Worm (Caenorhabditis elegans) whole organism, L1 larva: ENCODE measurements around the gene M163.1.

Experiments
- C16A3.4 ChIP-seq: fragments of 150-350 bp; optimal IDR thresholded peaks from 2 replicates; lab custom pipeline; 2014; ENCODE audit warnings: missing biosample characterization, missing genetic modification characterization
- C34B4.2 ChIP-seq: sonication (generic microtip); optimal IDR thresholded peaks from 2 replicates; lab custom pipeline; 2017; ENCODE audit warnings: mild to moderate bottlenecking, missing genetic modification characterization, missing compliant biosample characterization
- Y116A8C.19 ChIP-seq: sonication (generic microtip); optimal IDR thresholded peaks from 2 replicates; lab custom pipeline; 2016; ENCODE audit warnings: missing compliant biosample characterization, missing genetic modification characterization, borderline replicate concordance
- aha-1 ChIP-seq: fragments of 150-350 bp; optimal IDR thresholded peaks from 2 replicates; lab custom pipeline; 2014; ENCODE audit warnings: missing biosample characterization, missing genetic modification characterization
- ceh-8 ChIP-seq: fragments of 200-800 bp; sonication (Bioruptor generic); optimal IDR thresholded peaks from 2 replicates; lab custom pipeline; 2018; ENCODE audit warnings: mild to moderate bottlenecking, missing genetic modification characterization, moderate library complexity, missing compliant biosample characterization
- ceh-90 ChIP-seq: sonication (generic microtip); optimal IDR thresholded peaks from 2 replicates; lab custom pipeline; 2016; ENCODE audit warnings: missing genetic modification characterization, missing compliant biosample characterization
- dpl-1 ChIP-seq, 3 experiments: fragments of 150-350 bp in 2 of 3; sonication (generic microtip) in 1 of 3; optimal IDR thresholded peaks; 2 replicates each; lab custom pipeline; 2014 to 2017; ENCODE audit warnings: missing biosample characterization in 3 of 3, missing genetic modification characterization in 3 of 3, missing genetic modification reagents in 3 of 3
- elt-2 ChIP-seq: sonication (generic microtip); optimal IDR thresholded peaks from 2 replicates; lab custom pipeline; 2016; ENCODE audit warnings: missing genetic modification characterization, mild to moderate bottlenecking, inconsistent platforms, missing compliant biosample characterization, missing genetic modification reagents
- elt-3 ChIP-seq, 6 experiments: fragments of 150-350 bp in 1 of 6; sonication (generic microtip); optimal IDR thresholded peaks; 2 replicates each; lab custom pipeline; 2017 to 2018; ENCODE audit warnings: missing biosample characterization in 6 of 6, missing genetic modification characterization in 6 of 6, inconsistent platforms in 1 of 6
- grh-1 ChIP-seq: fragments of 200-800 bp; sonication (Bioruptor generic); IDR thresholded peaks from 2 replicates; pipeline ENCODE4 v1.3.6; 2022; ENCODE audit warnings: missing genetic modification reagents, missing genetic modification characterization, missing compliant biosample characterization
- hlh-4 ChIP-seq: sonication (generic microtip); optimal IDR thresholded peaks from 2 replicates; lab custom pipeline; 2016; ENCODE audit warnings: mild to moderate bottlenecking, missing genetic modification characterization, missing compliant biosample characterization
- irx-1 ChIP-seq: sonication (generic microtip); optimal IDR thresholded peaks from 2 replicates; lab custom pipeline; 2016; ENCODE audit warnings: missing genetic modification characterization, missing compliant biosample characterization
- isw-1 ChIP-seq: fragments of 200-800 bp; sonication (Bioruptor generic); IDR thresholded peaks from 2 replicates; pipeline ENCODE4 v1.3.6; 2022; ENCODE audit warnings: missing genetic modification characterization, missing compliant biosample characterization
- lin-14 ChIP-seq: fragments of 200-800 bp; sonication (Bioruptor generic); optimal IDR thresholded peaks from 2 replicates; lab custom pipeline; 2018; ENCODE audit warnings: mild to moderate bottlenecking, missing genetic modification characterization, moderate library complexity, missing compliant biosample characterization
- lin-15B ChIP-seq: fragments of 150-350 bp; sonication (generic microtip); optimal IDR thresholded peaks from 3 replicates; lab custom pipeline; 2014; ENCODE audit warnings: missing biosample characterization, missing genetic modification characterization
- mab-9 ChIP-seq: fragments of 200-800 bp; sonication (Bioruptor generic); IDR thresholded peaks from 2 replicates; pipeline ENCODE4 v1.3.6; 2022; ENCODE audit warnings: missing genetic modification reagents, missing genetic modification characterization, missing compliant biosample characterization
- nhr-12 ChIP-seq: sonication (generic microtip); optimal IDR thresholded peaks from 2 replicates; lab custom pipeline; 2017; ENCODE audit warnings: missing biosample characterization, missing genetic modification characterization
- nhr-19 ChIP-seq: fragments of 200-800 bp; sonication (Bioruptor generic); conservative IDR thresholded peaks from 2 replicates; pipeline ENCODE4 v1.3.6; 2022; ENCODE audit warnings: missing genetic modification characterization, missing compliant biosample characterization
- nhr-20 ChIP-seq: sonication (generic microtip); optimal IDR thresholded peaks from 2 replicates; lab custom pipeline; 2016; ENCODE audit warnings: mild to moderate bottlenecking, missing genetic modification characterization, missing compliant biosample characterization
- nhr-47 ChIP-seq: sonication (generic microtip); optimal IDR thresholded peaks from 2 replicates; lab custom pipeline; 2016; ENCODE audit warnings: mild to moderate bottlenecking, missing genetic modification characterization, moderate library complexity, missing compliant biosample characterization
- nhr-71 ChIP-seq: sonication (generic microtip); optimal IDR thresholded peaks from 2 replicates; lab custom pipeline; 2016; ENCODE audit warnings: mild to moderate bottlenecking, missing genetic modification characterization, moderate library complexity, missing compliant biosample characterization
- nhr-84 ChIP-seq: sonication (generic microtip); optimal IDR thresholded peaks from 2 replicates; lab custom pipeline; 2017; ENCODE audit warnings: missing biosample characterization, missing genetic modification characterization
- nhr-85 ChIP-seq: sonication (generic microtip); peaks from one replicate; lab custom pipeline; 2016; ENCODE audit warnings: missing genetic modification characterization, inconsistent platforms, missing compliant biosample characterization
- nhr-90 ChIP-seq: sonication (generic microtip); optimal IDR thresholded peaks from 2 replicates; lab custom pipeline; 2016; ENCODE audit warnings: mild to moderate bottlenecking, missing genetic modification characterization, missing compliant biosample characterization; ENCODE audit not compliant: poor library complexity
- rnt-1 ChIP-seq: sonication (generic microtip); optimal IDR thresholded peaks from 2 replicates; lab custom pipeline; 2016; ENCODE audit warnings: mild to moderate bottlenecking, missing genetic modification characterization, moderate library complexity, missing compliant biosample characterization
- skn-1 ChIP-seq: fragments of 150-350 bp; optimal IDR thresholded peaks from 2 replicates; lab custom pipeline; 2014; ENCODE audit warnings: missing biosample characterization, missing genetic modification characterization
- snpc-4 ChIP-seq: fragments of 150-350 bp; optimal IDR thresholded peaks from 2 replicates; lab custom pipeline; 2014; ENCODE audit warnings: missing biosample characterization, missing genetic modification characterization
- snu-23 ChIP-seq: sonication (generic microtip); optimal IDR thresholded peaks from 2 replicates; lab custom pipeline; 2016; ENCODE audit warnings: missing genetic modification characterization, missing compliant biosample characterization
- sox-4 ChIP-seq: sonication (generic microtip); optimal IDR thresholded peaks from 2 replicates; lab custom pipeline; 2016; ENCODE audit warnings: missing genetic modification characterization, missing compliant biosample characterization
- swsn-7 ChIP-seq: sonication (generic microtip); optimal IDR thresholded peaks from 2 replicates; lab custom pipeline; 2016; ENCODE audit warnings: missing genetic modification characterization, missing compliant biosample characterization
- tbx-2 ChIP-seq: sonication (generic microtip); optimal IDR thresholded peaks from 2 replicates; lab custom pipeline; 2016; ENCODE audit warnings: missing genetic modification characterization, missing compliant biosample characterization
- tlp-1 ChIP-seq: fragments of 150-350 bp; optimal IDR thresholded peaks from 2 replicates; lab custom pipeline; 2014; ENCODE audit warnings: missing biosample characterization, missing genetic modification characterization
- unc-130 ChIP-seq: fragments of 150-350 bp; optimal IDR thresholded peaks from 2 replicates; lab custom pipeline; 2017; ENCODE audit warnings: missing biosample characterization, missing genetic modification characterization, inconsistent platforms
- unc-30 ChIP-seq: sonication (generic microtip); optimal IDR thresholded peaks from 2 replicates; lab custom pipeline; 2017; ENCODE audit warnings: missing biosample characterization, missing genetic modification characterization
- zip-4 ChIP-seq: fragments of 200-800 bp; sonication (Bioruptor generic); optimal IDR thresholded peaks from 2 replicates; lab custom pipeline; 2018; ENCODE audit warnings: mild to moderate bottlenecking, missing genetic modification characterization, moderate library complexity, missing compliant biosample characterization
- ztf-11 ChIP-seq, 2 experiments: sonication (generic microtip); optimal IDR thresholded peaks; 2 replicates each; lab custom pipeline; 2016 to 2017; ENCODE audit warnings: missing genetic modification characterization in 2 of 2, missing biosample characterization in 1 of 2, missing compliant biosample characterization in 1 of 2

M163.1 gene

ce11 chrX:14503800-14504550 lies at the start of gene M163.1:
TSS of gene M163.1 (minus strand) at chrX:14503824.
- TF ChIP-seq isw-1, result no peak
- TF ChIP-seq ztf-11 (tag; optimal IDR thresholded peaks at IDR 0.05; lab: Kevin White, UChicago), result peak in 1 of 2 experiments; percentile 30
- TF ChIP-seq C34B4.2 (tag; lab: Kevin White, UChicago), result no peak
- TF ChIP-seq zip-4 (GFP tag; lab: Kevin White, UChicago), result no peak
- TF ChIP-seq nhr-71, result peak; percentile 52
- TF ChIP-seq grh-1 (GFP tag; lab: Robert Waterston, UW), result 0 out of 2 replicates have a peak, but pooled peaks have one; percentile 13
- no peak for TF ChIP-seq dpl-1 (GFP tag; optimal IDR thresholded peaks at IDR 0.05; lab: Kevin White, UChicago)
- peak; percentile 37 for TF ChIP-seq nhr-19 (GFP tag; lab: Robert Waterston, UW)
- peak; percentile 52 for TF ChIP-seq nhr-20 (tag; lab: Kevin White, UChicago)
- TF ChIP-seq rnt-1 (tag; lab: Kevin White, UChicago), result peak; percentile 22
- TF ChIP-seq mab-9 (GFP tag; lab: Robert Waterston, UW), result no peak
- TF ChIP-seq lin-14 (GFP tag; lab: Kevin White, UChicago), result peak; percentile 53
- peak; percentile 3 for TF ChIP-seq unc-130 (tag; lab: Kevin White, UChicago)
- no peak for TF ChIP-seq swsn-7
- no peak for TF ChIP-seq hlh-4
- TF ChIP-seq elt-2 (tag; lab: Kevin White, UChicago), result peak; percentile 31
- peak; percentile 73 for TF ChIP-seq nhr-85 (tag; lab: Kevin White, UChicago)
- no peak for TF ChIP-seq ceh-90 (tag; lab: Kevin White, UChicago)
- TF ChIP-seq unc-30 (tag; lab: Kevin White, UChicago), result no peak
- TF ChIP-seq, all 84 proteins: peak for 10

- TF ChIP-seq ceh-8 (GFP tag; lab: Kevin White, UChicago) (no peak), nhr-85 (tag; lab: Kevin White, UChicago) (peak; percentile 61)
Observed at ce11 chrX:14549709-14550199, 46.1 kb upstream of the M163.1 start, which contains the start of gene ram-5. TSS of gene ram-5 (plus strand) at chrX:14550149.

ce11 chrX:14545543-14545942 lies 41.9 kb upstream of the M163.1 start, which contains the start of gene enri-2:
TSS of gene enri-2 (plus strand) at chrX:14545843.
- TF ChIP-seq nhr-90 (tag; lab: Kevin White, UChicago) (no peak), lin-15B (tag; lab: Kevin White, UChicago) (no peak), elt-3 (tag; optimal IDR thresholded peaks at IDR 0.05; lab: Kevin White, UChicago) (no peak), aha-1 (no peak), tlp-1 (tag; lab: Kevin White, UChicago) (no peak), irx-1 (tag; lab: Kevin White, UChicago) (no peak), sox-4 (no peak), skn-1 (tag; lab: Kevin White, UChicago) (no peak), C16A3.4 (tag; lab: Kevin White, UChicago) (no peak), snpc-4 (tag; lab: Kevin White, UChicago) (no peak), Y116A8C.19 (no peak), C34B4.2 (tag; lab: Kevin White, UChicago) (no peak), tbx-2 (tag; lab: Kevin White, UChicago) (no peak), nhr-12 (tag; lab: Kevin White, UChicago) (no peak), snu-23 (GFP tag; lab: Kevin White, UChicago) (no peak), nhr-84 (no peak), nhr-19 (GFP tag; lab: Robert Waterston, UW) (no peak), elt-2 (tag; lab: Kevin White, UChicago) (no peak)

ce11 chrX:14543224-14543623 lies 39.6 kb upstream of the M163.1 start, which contains the start of gene T24C2.3:
TSS of gene T24C2.3 (plus strand) at chrX:14543524.
- TF ChIP-seq nhr-71, result no peak
- TF ChIP-seq ztf-11 (tag; optimal IDR thresholded peaks at IDR 0.05; lab: Kevin White, UChicago), result no peak
- TF ChIP-seq unc-130 (tag; lab: Kevin White, UChicago), result no peak
- TF ChIP-seq irx-1 (tag; lab: Kevin White, UChicago), result no peak
- no peak for TF ChIP-seq nhr-47 (tag; lab: Kevin White, UChicago)
